Fruit fly (Drosophila melanogaster) whole organism, adult: ENCODE measurements around the gene CG3337.
A peak's percentile ranks its signal among the peaks of the same experiment; 100 is the strongest.

Experiments used
- CG11617 ChIP-seq: fragments of 200-800 bp; sonication (Bioruptor generic); optimal IDR thresholded peaks from 2 replicates; lab custom pipeline; 2017; ENCODE audit warnings: mild to moderate bottlenecking, missing biosample characterization, missing genetic modification reagents, missing genetic modification characterization
- CG12768 ChIP-seq: fragments of 200-800 bp; sonication (Bioruptor generic); optimal IDR thresholded peaks from 2 replicates; lab custom pipeline; 2017; ENCODE audit warnings: missing biosample characterization, missing genetic modification characterization, mild to moderate bottlenecking, moderate library complexity, missing genetic modification reagents
- CG14711 ChIP-seq: fragments of 200-800 bp; sonication (Bioruptor generic); optimal IDR thresholded peaks from 2 replicates; lab custom pipeline; 2018; ENCODE audit warnings: missing biosample characterization, mild to moderate bottlenecking, missing genetic modification characterization, moderate library complexity
- CG1620 ChIP-seq: fragments of 200-800 bp; sonication (Bioruptor generic); optimal IDR thresholded peaks from 2 replicates; lab custom pipeline; 2016; ENCODE audit warnings: missing biosample characterization, missing genetic modification characterization
- CG33017 ChIP-seq: fragments of 200-800 bp; sonication (Bioruptor generic); optimal IDR thresholded peaks from 2 replicates; lab custom pipeline; 2018; ENCODE audit warnings: missing biosample characterization, mild to moderate bottlenecking, missing genetic modification characterization, moderate library complexity
- CG5204 ChIP-seq: fragments of 200-800 bp; sonication (Bioruptor generic); optimal IDR thresholded peaks from 2 replicates; lab custom pipeline; 2016; ENCODE audit warnings: missing biosample characterization, missing genetic modification characterization
- CG7045 ChIP-seq: fragments of 200-800 bp; sonication (Bioruptor generic); optimal IDR thresholded peaks from 2 replicates; lab custom pipeline; 2017; ENCODE audit warnings: missing biosample characterization, mild to moderate bottlenecking, missing genetic modification characterization
- CG7101 ChIP-seq: fragments of 200-800 bp; sonication (Bioruptor generic); optimal IDR thresholded peaks from 2 replicates; lab custom pipeline; 2018; ENCODE audit warnings: missing biosample characterization, mild to moderate bottlenecking, missing genetic modification characterization, moderate library complexity
- Clk ChIP-seq: fragments of 200-800 bp; sonication (Bioruptor generic); optimal IDR thresholded peaks from 2 replicates; lab custom pipeline; 2017; ENCODE audit warnings: missing biosample characterization, missing genetic modification characterization
- Crg-1 ChIP-seq: fragments of 200-800 bp; sonication (Bioruptor generic); optimal IDR thresholded peaks from 2 replicates; lab custom pipeline; 2016; ENCODE audit warnings: missing biosample characterization, missing genetic modification characterization
- Hr96 ChIP-seq: fragments of 200-800 bp; sonication (Bioruptor generic); optimal IDR thresholded peaks from 2 replicates; lab custom pipeline; 2016; ENCODE audit warnings: missing biosample characterization, missing genetic modification characterization
- Mnt ChIP-seq: fragments of 200-800 bp; sonication (Bioruptor generic); optimal IDR thresholded peaks from 2 replicates; lab custom pipeline; 2016; ENCODE audit warnings: missing biosample characterization, mild to moderate bottlenecking, missing genetic modification characterization
- bab1 ChIP-seq: fragments of 200-800 bp; sonication (Bioruptor generic); optimal IDR thresholded peaks from 3 replicates; lab custom pipeline; 2019; ENCODE audit warnings: missing biosample characterization, mild to moderate bottlenecking, missing genetic modification characterization, moderate library complexity
- cic ChIP-seq: fragments of 200-800 bp; sonication (Bioruptor generic); optimal IDR thresholded peaks from 2 replicates; lab custom pipeline; 2017; ENCODE audit warnings: missing biosample characterization, mild to moderate bottlenecking, missing genetic modification characterization, moderate library complexity
- cnc ChIP-seq, 2 experiments: fragments of >200 bp; optimal IDR thresholded peaks; 2 replicates each; lab custom pipeline; 2017
- kay ChIP-seq: fragments of 200-800 bp; sonication (Bioruptor generic); peaks from one replicate; lab custom pipeline; 2016; ENCODE audit warnings: missing biosample characterization, missing genetic modification characterization, borderline replicate concordance
- ovo ChIP-seq: fragments of 200-800 bp; sonication (Bioruptor generic); optimal IDR thresholded peaks from 2 replicates; lab custom pipeline; 2016; ENCODE audit warnings: missing biosample characterization, missing genetic modification characterization
- pad ChIP-seq: fragments of 200-800 bp; sonication (Bioruptor generic); optimal IDR thresholded peaks from 3 replicates; lab custom pipeline; 2017; ENCODE audit warnings: missing biosample characterization, missing genetic modification characterization, mild to moderate bottlenecking, moderate library complexity, missing genetic modification reagents
- tj ChIP-seq: fragments of 200-800 bp; sonication (Bioruptor generic); optimal IDR thresholded peaks from 3 replicates; lab custom pipeline; 2017; ENCODE audit warnings: missing biosample characterization, mild to moderate bottlenecking, missing genetic modification characterization, moderate library complexity
- toe ChIP-seq: fragments of 200-800 bp; sonication (Bioruptor generic); optimal IDR thresholded peaks from 2 replicates; lab custom pipeline; 2016; ENCODE audit warnings: missing biosample characterization, missing genetic modification characterization

CG3337 gene

DNA sequence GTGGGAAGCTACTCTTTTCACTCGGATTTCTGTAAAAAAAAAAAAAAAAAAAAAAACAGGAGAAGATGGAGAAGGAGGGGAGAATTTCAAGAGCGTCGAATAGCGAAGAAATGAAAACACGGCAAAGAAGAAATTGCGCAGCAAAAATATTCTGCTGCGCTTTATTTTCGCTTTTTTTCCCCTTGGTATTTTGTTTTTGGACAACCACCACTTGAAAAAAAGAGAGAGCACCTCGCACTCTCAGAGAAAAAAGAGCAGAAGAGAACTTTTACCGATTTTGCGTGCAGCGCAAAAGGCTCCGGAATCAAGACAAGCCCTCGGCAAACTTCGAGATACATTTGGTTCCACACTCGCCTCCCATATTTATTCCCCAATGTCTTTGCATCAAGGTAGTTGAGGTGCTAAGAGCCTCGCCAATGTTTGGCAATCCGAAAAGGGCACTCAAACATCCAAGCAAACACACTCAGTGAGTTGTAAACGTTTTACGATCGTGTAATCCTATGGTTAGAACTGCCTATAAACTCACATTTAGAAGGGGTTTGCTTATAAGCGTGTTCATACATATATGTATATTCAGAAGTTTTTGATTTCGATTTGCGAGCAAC is 32.5 kb downstream of the CG3337 start:
- TF ChIP-seq pad (peak; percentile 77), ovo (no peak), cnc (optimal IDR thresholded peaks at IDR 0.05; lab: Kevin White, UChicago) (no peak), kay (GFP tag; lab: Kevin White, UChicago) (peak; percentile 77), tj (GFP tag; lab: Kevin White, UChicago) (peak; percentile 83), CG11617 (GFP tag; lab: Kevin White, UChicago) (no peak), cic (GFP tag; lab: Kevin White, UChicago) (peak; percentile 46), CG33017 (tag; lab: Kevin White, UChicago) (no peak), Clk (GFP tag; lab: Kevin White, UChicago) (no peak)

DNA sequence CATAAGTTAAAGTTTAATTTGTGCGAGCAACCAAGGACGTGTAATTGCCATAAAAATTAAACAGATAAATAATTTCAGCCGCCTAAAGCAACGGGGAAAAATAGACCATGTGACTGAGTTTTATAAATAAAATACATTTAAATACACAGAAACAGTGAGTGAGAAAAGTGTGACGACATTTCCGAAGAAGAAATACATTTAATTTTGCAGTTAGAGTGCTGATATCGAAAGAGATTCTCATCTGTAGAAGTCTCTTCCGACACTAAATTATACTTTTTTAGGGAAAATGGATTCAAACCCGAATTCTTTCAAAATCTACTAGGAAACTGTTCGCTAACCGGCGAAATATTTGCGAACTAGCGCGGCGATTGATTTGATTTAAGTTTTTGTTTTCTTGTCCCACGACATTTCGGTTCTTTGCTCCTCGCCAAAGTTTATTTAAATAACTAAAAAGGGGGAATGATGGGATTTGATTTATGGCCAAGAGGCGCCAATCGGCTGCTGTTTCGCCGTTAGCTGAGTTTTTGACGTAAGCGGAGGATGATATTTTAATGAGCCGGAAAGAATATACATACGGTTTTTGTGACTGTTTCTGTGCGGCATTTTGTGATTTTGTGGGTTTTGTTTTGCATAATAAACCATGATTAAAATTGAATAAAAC is 33.7 kb downstream of the CG3337 start:
- TF ChIP-seq CG7101, result no peak
- TF ChIP-seq kay (GFP tag; lab: Kevin White, UChicago), result peak; percentile 33

DNA sequence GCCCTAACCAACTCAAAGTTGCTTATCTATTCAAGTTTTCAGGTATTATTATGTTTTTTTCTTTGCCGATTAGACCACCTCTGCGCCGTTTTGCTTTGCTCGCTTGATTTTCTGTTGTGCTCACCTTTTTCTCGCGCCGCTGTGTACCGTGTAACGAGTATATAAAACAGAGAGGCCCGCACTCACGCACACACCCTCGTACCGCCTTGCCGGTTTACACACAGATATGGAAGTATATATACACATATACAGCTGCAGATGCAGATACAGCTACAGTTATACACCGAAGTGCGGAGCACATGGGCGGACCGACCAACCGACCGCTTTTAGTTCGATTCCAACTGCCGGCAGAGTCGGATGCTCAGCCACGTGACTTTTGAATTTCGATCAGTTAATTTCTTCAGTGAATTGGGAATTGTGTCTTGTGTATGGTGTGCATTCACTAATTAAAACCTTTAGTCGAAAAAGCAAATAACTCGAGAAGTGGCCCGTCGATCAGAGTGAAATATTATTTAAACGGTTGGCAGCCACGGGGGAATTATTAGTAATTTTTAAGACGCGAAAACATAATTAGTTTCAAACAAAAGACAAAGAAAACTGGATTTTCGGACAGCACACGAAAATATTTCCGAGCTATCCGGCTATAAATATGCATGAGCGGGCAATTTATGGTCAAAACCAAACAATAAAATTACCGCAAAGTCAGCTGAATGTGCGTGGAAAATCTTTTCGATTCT is 34.7 kb downstream of the CG3337 start:
- TF ChIP-seq CG33017 (tag; lab: Kevin White, UChicago), result peak; percentile 68
- TF ChIP-seq CG7101, result peak; percentile 58
- peak; percentile 94 for TF ChIP-seq cic (GFP tag; lab: Kevin White, UChicago)
- peak; percentile 72 for TF ChIP-seq pad
- peak; percentile 42 for TF ChIP-seq CG1620 (GFP tag; lab: Kevin White, UChicago)
- TF ChIP-seq CG7045 (GFP tag; lab: Kevin White, UChicago), result peak; percentile 22
- TF ChIP-seq cnc (optimal IDR thresholded peaks at IDR 0.05; lab: Kevin White, UChicago), result no peak
- TF ChIP-seq ovo, result peak; percentile 82
- TF ChIP-seq CG12768, result peak; percentile 85
- no peak for TF ChIP-seq Crg-1 (GFP tag; lab: Kevin White, UChicago)
- no peak for TF ChIP-seq Clk (GFP tag; lab: Kevin White, UChicago)
- peak; percentile 98 for TF ChIP-seq Mnt (GFP tag; lab: Kevin White, UChicago)
- peak; percentile 64 for TF ChIP-seq bab1 (GFP tag; lab: Kevin White, UChicago)
- peak; percentile 52 for TF ChIP-seq CG11617 (GFP tag; lab: Kevin White, UChicago)
- peak; percentile 31 for TF ChIP-seq CG14711
- TF ChIP-seq Hr96, result peak; percentile 24
- no peak for TF ChIP-seq CG5204 (GFP tag; lab: Kevin White, UChicago)
- TF ChIP-seq kay (GFP tag; lab: Kevin White, UChicago), result peak; percentile 92
- TF ChIP-seq tj (GFP tag; lab: Kevin White, UChicago), result peak; percentile 91
- no peak for TF ChIP-seq toe (GFP tag; lab: Kevin White, UChicago)

DNA sequence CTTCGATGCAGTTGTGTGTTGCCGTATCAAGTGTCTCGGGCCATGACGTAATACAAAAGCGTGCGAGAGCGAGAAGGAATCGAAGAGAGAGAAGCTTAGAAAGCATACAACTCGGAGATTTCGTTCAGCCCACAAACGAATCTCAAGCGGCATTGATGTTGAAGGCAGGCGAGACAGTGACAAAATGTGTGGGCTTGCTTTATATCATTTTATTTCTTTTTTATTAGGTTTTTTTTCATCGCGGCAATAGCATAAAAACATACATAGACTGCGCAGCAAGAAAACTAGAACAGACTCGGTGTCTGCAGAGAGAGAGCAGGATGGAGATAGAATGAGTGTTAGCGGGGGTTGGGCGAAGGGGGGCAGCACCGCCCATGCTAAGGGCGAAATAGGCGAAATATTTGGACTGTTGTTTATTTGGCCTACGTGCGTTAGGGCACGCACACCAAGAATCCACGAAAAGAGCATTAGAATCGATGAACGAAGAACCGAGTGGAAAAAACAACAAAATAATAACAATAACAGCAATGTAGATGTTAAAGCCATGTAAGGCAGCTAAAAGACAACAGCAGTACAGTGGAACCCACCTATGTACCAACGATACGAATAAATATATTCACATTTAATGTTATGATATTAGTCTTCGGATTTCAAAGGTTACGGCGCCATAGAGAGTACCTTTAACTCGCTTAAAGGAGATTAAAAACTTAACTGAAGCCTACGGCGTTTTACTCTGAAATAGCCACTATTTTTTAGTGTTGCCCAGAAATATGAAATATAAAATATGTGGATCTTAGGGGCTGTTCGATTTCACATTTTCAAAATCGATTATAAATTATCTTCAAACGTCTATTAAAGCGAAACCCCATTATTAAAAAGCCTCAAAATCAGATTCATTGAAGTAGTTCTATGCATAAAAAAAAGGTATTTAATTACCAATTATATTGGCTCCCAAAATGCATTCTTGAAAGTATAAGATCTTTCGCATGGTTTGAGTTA is 35.7 kb downstream of the CG3337 start:
- TF ChIP-seq kay (GFP tag; lab: Kevin White, UChicago) (no peak), CG5204 (GFP tag; lab: Kevin White, UChicago) (no peak), CG12768 (no peak), CG33017 (tag; lab: Kevin White, UChicago) (no peak), Mnt (GFP tag; lab: Kevin White, UChicago) (no peak), Clk (GFP tag; lab: Kevin White, UChicago) (no peak), CG7101 (no peak), CG11617 (GFP tag; lab: Kevin White, UChicago) (no peak)

DNA sequence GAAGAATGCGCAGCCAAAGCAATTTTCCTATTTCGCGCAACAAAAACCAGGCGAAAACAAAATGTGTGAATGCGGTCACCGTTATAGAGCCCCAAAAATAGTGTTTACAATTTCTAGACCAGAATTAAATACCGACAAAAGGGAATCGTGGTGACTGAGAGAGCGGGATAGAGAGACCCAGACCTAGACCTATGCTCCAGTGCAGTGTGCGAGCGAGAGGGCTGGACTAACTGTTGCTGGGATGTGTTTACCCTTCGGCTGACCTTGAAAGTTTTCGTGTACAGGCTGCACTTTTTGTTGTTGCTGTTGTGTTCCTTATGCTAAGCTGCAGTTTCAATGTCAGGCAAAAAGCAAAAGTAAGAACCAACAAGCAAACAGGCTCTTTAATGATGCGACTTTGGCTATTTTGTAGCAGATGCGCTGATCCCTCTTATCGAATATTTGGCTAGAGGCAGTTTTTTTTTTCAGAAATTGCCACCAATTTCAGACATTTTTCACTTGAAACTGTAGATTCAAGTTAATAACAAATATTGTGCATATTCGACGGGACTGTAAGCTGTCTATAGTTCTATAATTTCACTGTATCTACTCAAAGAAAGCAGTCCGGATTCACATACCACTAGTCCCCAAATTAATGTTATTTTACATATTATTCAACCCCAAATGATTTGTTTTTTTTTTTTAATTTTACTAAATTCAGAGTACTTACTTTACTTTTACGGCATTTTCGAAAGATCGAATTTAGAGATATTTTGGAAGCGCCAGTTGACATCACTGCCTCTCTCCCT is 36.6 kb downstream of the CG3337 start:
- no peak for TF ChIP-seq Mnt (GFP tag; lab: Kevin White, UChicago)
- TF ChIP-seq toe (GFP tag; lab: Kevin White, UChicago), result no peak
- TF ChIP-seq Hr96, result no peak
- peak; percentile 62 for TF ChIP-seq ovo
- no peak for TF ChIP-seq CG11617 (GFP tag; lab: Kevin White, UChicago)
- no peak for TF ChIP-seq cnc (optimal IDR thresholded peaks at IDR 0.05; lab: Kevin White, UChicago)
- TF ChIP-seq Clk (GFP tag; lab: Kevin White, UChicago), result no peak
- TF ChIP-seq Crg-1 (GFP tag; lab: Kevin White, UChicago), result no peak
- no peak for TF ChIP-seq CG14711
- no peak for TF ChIP-seq cic (GFP tag; lab: Kevin White, UChicago)
- no peak for TF ChIP-seq bab1 (GFP tag; lab: Kevin White, UChicago)
- TF ChIP-seq CG33017 (tag; lab: Kevin White, UChicago), result no peak
- no peak for TF ChIP-seq CG7045 (GFP tag; lab: Kevin White, UChicago)
- no peak for TF ChIP-seq kay (GFP tag; lab: Kevin White, UChicago)
- no peak for TF ChIP-seq CG12768
- TF ChIP-seq pad, result peak; percentile 77
- peak; percentile 20 for TF ChIP-seq CG5204 (GFP tag; lab: Kevin White, UChicago)
- no peak for TF ChIP-seq CG1620 (GFP tag; lab: Kevin White, UChicago)
- no peak for TF ChIP-seq CG7101
- peak; percentile 6 for TF ChIP-seq tj (GFP tag; lab: Kevin White, UChicago)
